Fruit fly (Drosophila melanogaster): ENCODE measurements around the gene CG31624.
A peak's percentile ranks its signal among the peaks of the same experiment; 100 is the strongest.

The CG31624 gene

dm6 chr2L:21196511-21196910 is 3.7 kb downstream of the CG31624 start (continued):
- TF ChIP-seq Doc3 (GFP tag; IDR thresholded peaks at IDR 0.05; ENCODE audit: partially characterized antibody) (no peak), phol (tag; optimal IDR thresholded peaks at IDR 0.05) (peak; percentile 22), CG18011 (GFP tag; optimal IDR thresholded peaks at IDR 0.05) (no peak), CG12236 (GFP tag; optimal IDR thresholded peaks at IDR 0.05) (no peak), CG15269 (tag; optimal IDR thresholded peaks at IDR 0.05) (peak; percentile 8), Vsx1 (GFP tag; optimal IDR thresholded peaks at IDR 0.05) (no peak), CG10979 (tag; optimal IDR thresholded peaks at IDR 0.05) (peak; percentile 1), luna (GFP tag; optimal IDR thresholded peaks at IDR 0.05) (no peak), HHEX (GFP tag; optimal IDR thresholded peaks at IDR 0.05) (peak; percentile 17), CG43689 (GFP tag; IDR thresholded peaks at IDR 0.05) (no peak), peb (GFP tag; IDR thresholded peaks at IDR 0.05) (no peak), klu (GFP tag; IDR thresholded peaks at IDR 0.05) (no peak), ash1 (GFP tag; optimal IDR thresholded peaks at IDR 0.05) (no peak), insv (GFP tag; optimal IDR thresholded peaks at IDR 0.05) (no peak), vvl (GFP tag; IDR thresholded peaks at IDR 0.05) (no peak), CG10321 (GFP tag; IDR thresholded peaks at IDR 0.05) (no peak), D (optimal IDR thresholded peaks at IDR 0.05) (no peak), D (GFP tag; optimal IDR thresholded peaks at IDR 0.05) (no peak), CG17802 (tag; optimal IDR thresholded peaks at IDR 0.05) (no peak), CG12769 (tag; optimal IDR thresholded peaks at IDR 0.05) (peak; percentile 10), Dp (GFP tag; optimal IDR thresholded peaks at IDR 0.05) (no peak), CG2889 (GFP tag; IDR thresholded peaks at IDR 0.05) (no peak), CG1024 (GFP tag; IDR thresholded peaks at IDR 0.05) (no peak), Sin3A (optimal IDR thresholded peaks at IDR 0.05) (no peak), usp (GFP tag; optimal IDR thresholded peaks at IDR 0.05) (no peak), CG12659 (GFP tag; optimal IDR thresholded peaks at IDR 0.05) (no peak), sna (GFP tag; IDR thresholded peaks at IDR 0.05; ENCODE audit: partially characterized antibody) (no peak), CG3281 (GFP tag; optimal IDR thresholded peaks at IDR 0.05) (peak; percentile 14), CG10462 (GFP tag; optimal IDR thresholded peaks at IDR 0.05) (no peak), tll (GFP tag; optimal IDR thresholded peaks at IDR 0.05) (no peak), CG1647 (GFP tag; optimal IDR thresholded peaks at IDR 0.05) (no peak), CG31388 (GFP tag; optimal IDR thresholded peaks at IDR 0.05) (no peak), tio (GFP tag; optimal IDR thresholded peaks at IDR 0.05) (no peak), Ada2b (GFP tag; IDR thresholded peaks at IDR 0.05) (no peak), chif (GFP tag; optimal IDR thresholded peaks at IDR 0.05) (no peak), al (GFP tag; IDR thresholded peaks at IDR 0.05) (no peak), CG2678 (tag; optimal IDR thresholded peaks at IDR 0.05) (peak; percentile 56), Max (GFP tag; optimal IDR thresholded peaks at IDR 0.05) (no peak), CG1529 (GFP tag; optimal IDR thresholded peaks at IDR 0.05) (no peak), wdn (GFP tag; IDR thresholded peaks at IDR 0.05) (no peak), zf30C (GFP tag; optimal IDR thresholded peaks at IDR 0.05) (peak; percentile 30), sug (tag; optimal IDR thresholded peaks at IDR 0.05) (no peak), CG9437 (GFP tag; optimal IDR thresholded peaks at IDR 0.05) (no peak), tgo (GFP tag; IDR thresholded peaks at IDR 0.05) (peak; percentile 32; the same call in 1 of the 3 replicates), CG16815 (GFP tag; optimal IDR thresholded peaks at IDR 0.05) (no peak), amos (GFP tag; IDR thresholded peaks at IDR 0.05; ENCODE audit: partially characterized antibody) (no peak), CG5953 (GFP tag; IDR thresholded peaks at IDR 0.05) (no peak), HLH54F (GFP tag; optimal IDR thresholded peaks at IDR 0.05) (no peak), CG13296 (GFP tag; optimal IDR thresholded peaks at IDR 0.05) (no peak), YL-1 (GFP tag; optimal IDR thresholded peaks at IDR 0.05) (no peak), gcm2 (GFP tag; optimal IDR thresholded peaks at IDR 0.05) (no peak), slp2 (GFP tag; optimal IDR thresholded peaks at IDR 0.05) (no peak)
